Worm (Caenorhabditis elegans) whole organism, young adult: ENCODE measurements around the gene C24D10.6.

ENCODE experiments used
- D2030.7 ChIP-seq: fragments of 200-800 bp; sonication (Bioruptor generic); IDR thresholded peaks from 2 replicates; pipeline ENCODE4 v1.3.6; 2022; ENCODE audit warnings: missing genetic modification reagents, missing genetic modification characterization, missing compliant biosample characterization
- ama-1 ChIP-seq, 3 experiments: fragments of 150-350 bp in 1 of 3; sonication (generic microtip) in 2 of 3; optimal IDR thresholded peaks; 2 replicates each; lab custom pipeline; 2014 to 2018; ENCODE audit warnings: missing biosample characterization in 2 of 3, missing genetic modification characterization in 2 of 3, missing genetic modification reagents in 2 of 3
- attf-6 ChIP-seq: fragments of 200-800 bp; sonication (Bioruptor generic); IDR thresholded peaks from 2 replicates; pipeline ENCODE4 v1.3.6; 2022; ENCODE audit warnings: missing genetic modification reagents, missing genetic modification characterization, missing compliant biosample characterization
- egrh-3 ChIP-seq: fragments of 200-800 bp; sonication (Bioruptor generic); IDR thresholded peaks from 2 replicates; pipeline ENCODE4 v1.3.6; 2022; ENCODE audit warnings: missing genetic modification reagents, missing genetic modification characterization, missing compliant biosample characterization
- ets-4 ChIP-seq: fragments of 200-800 bp; sonication (Bioruptor generic); optimal IDR thresholded peaks from 2 replicates; lab custom pipeline; 2018; ENCODE audit warnings: mild to moderate bottlenecking, missing genetic modification characterization, missing compliant biosample characterization
- fkh-3 ChIP-seq: sonication (generic microtip); optimal IDR thresholded peaks from 2 replicates; lab custom pipeline; 2016; ENCODE audit warnings: mild to moderate bottlenecking, missing genetic modification characterization, missing compliant biosample characterization
- madf-3 ChIP-seq: fragments of 200-800 bp; sonication (Bioruptor generic); IDR thresholded peaks from 2 replicates; pipeline ENCODE4 v1.3.6; 2022; ENCODE audit warnings: missing genetic modification reagents, missing genetic modification characterization, missing compliant biosample characterization
- rpc-1 ChIP-seq, 2 experiments: fragments of 150-350 bp in 1 of 2; sonication (generic microtip) in 1 of 2; optimal IDR thresholded peaks; 2 replicates each; lab custom pipeline; 2014 to 2018; ENCODE audit warnings: missing biosample characterization in 1 of 2, missing genetic modification characterization in 1 of 2, missing genetic modification reagents in 1 of 2, missing genotype in 1 of 2
- sdz-38 ChIP-seq: sonication (generic microtip); optimal IDR thresholded peaks from 2 replicates; lab custom pipeline; 2016; ENCODE audit warnings: missing genotype, missing genetic modification characterization, missing compliant biosample characterization
- sea-2 ChIP-seq: fragments of 200-800 bp; sonication (Bioruptor generic); IDR thresholded peaks from 2 replicates; pipeline ENCODE4 v1.3.6; 2022; ENCODE audit warnings: missing genetic modification characterization, missing compliant biosample characterization
- snpc-4 ChIP-seq, 5 experiments: fragments of 150-350 bp in 1 of 5; sonication (generic microtip) in 4 of 5; optimal IDR thresholded peaks; 2 replicates each; lab custom pipeline; 2014 to 2018; ENCODE audit warnings: missing genetic modification characterization in 5 of 5, missing biosample characterization in 3 of 5, antibody characterized with exemption in 2 of 5, mild to moderate bottlenecking in 2 of 5, missing compliant biosample characterization in 2 of 5, missing genotype in 2 of 5, moderate library complexity in 2 of 5, missing genetic modification reagents in 1 of 5
- unc-62 ChIP-seq: fragments of 150-350 bp; optimal IDR thresholded peaks from 2 replicates; lab custom pipeline; 2014; ENCODE audit warnings: missing biosample characterization, missing genetic modification reagents, missing genetic modification characterization
- ztf-28 ChIP-seq: fragments of 200-800 bp; sonication (Bioruptor generic); IDR thresholded peaks from 2 replicates; pipeline ENCODE4 v1.3.6; 2022; ENCODE audit warnings: missing genetic modification reagents, missing genetic modification characterization, missing compliant biosample characterization

ce11 chrIV:5137809-5138208, 22.2 kb downstream of the C24D10.6 start:
- no peak for TF ChIP-seq rpc-1 (optimal IDR thresholded peaks at IDR 0.05; lab: Kevin White, UChicago)
- no peak for TF ChIP-seq rpc-1 (tag; optimal IDR thresholded peaks at IDR 0.05; lab: Kevin White, UChicago)
- TF ChIP-seq fkh-3 (tag; lab: Kevin White, UChicago) = no peak
- no peak for TF ChIP-seq snpc-4 (GFP tag; optimal IDR thresholded peaks at IDR 0.05; lab: Kevin White, UChicago)
- TF ChIP-seq snpc-4 (tag; optimal IDR thresholded peaks at IDR 0.05; lab: Kevin White, UChicago) = no peak
- no peak for TF ChIP-seq ama-1 (optimal IDR thresholded peaks at IDR 0.05; lab: Kevin White, UChicago)
- TF ChIP-seq ama-1 (GFP tag; optimal IDR thresholded peaks at IDR 0.05; lab: Kevin White, UChicago) = no peak
- TF ChIP-seq sea-2 = no peak
- no peak for TF ChIP-seq ztf-28
- no peak for TF ChIP-seq madf-3 (GFP tag; lab: Robert Waterston, UW)
- no peak for TF ChIP-seq attf-6
- TF ChIP-seq egrh-3 (GFP tag; lab: Robert Waterston, UW) = no peak
- TF ChIP-seq D2030.7 = no peak
- no peak for TF ChIP-seq unc-62 (GFP tag; lab: Kevin White, UChicago)
- no peak for TF ChIP-seq sdz-38 (tag; lab: Kevin White, UChicago)
- TF ChIP-seq ets-4 (GFP tag; lab: Kevin White, UChicago) = no peak
